Worm (Caenorhabditis elegans): ENCODE measurements around the gene pen-2.

The pen-2 gene

ce11 chrIII:11378450-11378849, 35.3 kb downstream of the pen-2 start:
- TF ChIP-seq hnd-1 (tag; optimal IDR thresholded peaks at IDR 0.05) (no peak), tbx-37 (GFP tag; conservative IDR thresholded peaks at IDR 0.05) (no peak), tra-4 (tag; optimal IDR thresholded peaks at IDR 0.05) (no peak), hmg-4 (GFP tag; optimal IDR thresholded peaks at IDR 0.05) (no peak), F13C5.2 (tag; optimal IDR thresholded peaks at IDR 0.05) (no peak), tbx-11 (GFP tag; IDR thresholded peaks at IDR 0.05) (no peak), B0310.2 (tag; optimal IDR thresholded peaks at IDR 0.05) (no peak), pes-1 (GFP tag; IDR thresholded peaks at IDR 0.05) (no peak), ama-1 (optimal IDR thresholded peaks at IDR 0.05) (no peak), hmbx-1 (tag; optimal IDR thresholded peaks at IDR 0.05) (no peak), ceh-13 (GFP tag; optimal IDR thresholded peaks at IDR 0.05) (no peak), flt-1 (GFP tag; IDR thresholded peaks at IDR 0.05) (no peak), ets-7 (tag; optimal IDR thresholded peaks at IDR 0.05) (no peak), scrt-1 (GFP tag; IDR thresholded peaks at IDR 0.05) (no peak), ceh-36 (tag; optimal IDR thresholded peaks at IDR 0.05) (no peak), aly-1 (tag; optimal IDR thresholded peaks at IDR 0.05) (no peak), sea-1 (GFP tag; conservative IDR thresholded peaks at IDR 0.05) (no peak)

DNA sequence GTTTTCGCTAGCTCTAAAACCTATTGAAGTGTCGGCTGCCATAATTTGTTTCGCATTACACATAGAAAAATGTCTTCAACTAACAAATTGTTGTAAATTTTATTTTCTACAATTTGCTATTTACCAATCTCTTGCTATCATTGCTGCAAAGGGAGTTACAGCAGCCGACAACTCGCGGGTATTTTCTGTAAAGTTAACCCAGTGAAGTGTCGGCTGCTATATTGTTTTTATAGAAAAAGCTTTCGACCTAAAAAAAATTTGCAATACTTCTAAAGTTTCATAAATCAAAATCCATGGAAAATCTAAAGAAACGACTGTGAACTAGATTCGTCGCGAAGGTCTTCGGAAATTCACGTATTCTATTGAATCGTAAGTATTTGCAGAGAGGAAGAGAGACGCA, 35.8 kb downstream of the pen-2 start:
- TF ChIP-seq hnd-1 (tag; optimal IDR thresholded peaks at IDR 0.05) (no peak), flt-1 (GFP tag; IDR thresholded peaks at IDR 0.05) (no peak), tbx-11 (GFP tag; IDR thresholded peaks at IDR 0.05) (no peak), hmbx-1 (tag; optimal IDR thresholded peaks at IDR 0.05) (no peak), ets-7 (tag; optimal IDR thresholded peaks at IDR 0.05) (no peak)

- TF ChIP-seq flt-1 (GFP tag; IDR thresholded peaks at IDR 0.05) (no peak), F13C5.2 (tag; optimal IDR thresholded peaks at IDR 0.05) (no peak), ama-1 (optimal IDR thresholded peaks at IDR 0.05) (no peak), aly-1 (tag; optimal IDR thresholded peaks at IDR 0.05) (no peak), hmg-4 (GFP tag; optimal IDR thresholded peaks at IDR 0.05) (no peak), ceh-36 (tag; optimal IDR thresholded peaks at IDR 0.05) (no peak), pes-1 (GFP tag; IDR thresholded peaks at IDR 0.05) (no peak)
These were observed 37.4 kb downstream of the pen-2 start for ce11 chrIII:11380555-11380954.

ce11 chrIII:11381922-11382321, 38.8 kb downstream of the pen-2 start, which contains the start of gene subs-4:
TSS of gene subs-4 (plus strand) at chrIII:11382222.
- TF ChIP-seq hmbx-1 (tag; optimal IDR thresholded peaks at IDR 0.05) (no peak), ceh-13 (GFP tag; optimal IDR thresholded peaks at IDR 0.05) (no peak), hmg-4 (GFP tag; optimal IDR thresholded peaks at IDR 0.05) (no peak), F13C5.2 (tag; optimal IDR thresholded peaks at IDR 0.05) (no peak), tbx-11 (GFP tag; IDR thresholded peaks at IDR 0.05) (no peak), ceh-36 (tag; optimal IDR thresholded peaks at IDR 0.05) (no peak), tbx-37 (GFP tag; conservative IDR thresholded peaks at IDR 0.05) (no peak), pes-1 (GFP tag; IDR thresholded peaks at IDR 0.05) (no peak), aly-1 (tag; optimal IDR thresholded peaks at IDR 0.05) (no peak), scrt-1 (GFP tag; IDR thresholded peaks at IDR 0.05) (no peak), ets-7 (tag; optimal IDR thresholded peaks at IDR 0.05) (no peak), flt-1 (GFP tag; IDR thresholded peaks at IDR 0.05) (no peak), sea-1 (GFP tag; conservative IDR thresholded peaks at IDR 0.05) (no peak), tra-4 (tag; optimal IDR thresholded peaks at IDR 0.05) (no peak), hnd-1 (tag; optimal IDR thresholded peaks at IDR 0.05) (no peak), B0310.2 (tag; optimal IDR thresholded peaks at IDR 0.05) (no peak)

ce11 chrIII:11389384-11389783, 46.3 kb downstream of the pen-2 start:
- TF ChIP-seq B0310.2 (tag; optimal IDR thresholded peaks at IDR 0.05), result no peak
- TF ChIP-seq sea-1 (GFP tag; conservative IDR thresholded peaks at IDR 0.05), result 0 out of 2 replicates have a peak, but pooled peaks have one; percentile 19
- no peak for TF ChIP-seq scrt-1 (GFP tag; IDR thresholded peaks at IDR 0.05)
- TF ChIP-seq aly-1 (tag; optimal IDR thresholded peaks at IDR 0.05), result no peak

DNA sequence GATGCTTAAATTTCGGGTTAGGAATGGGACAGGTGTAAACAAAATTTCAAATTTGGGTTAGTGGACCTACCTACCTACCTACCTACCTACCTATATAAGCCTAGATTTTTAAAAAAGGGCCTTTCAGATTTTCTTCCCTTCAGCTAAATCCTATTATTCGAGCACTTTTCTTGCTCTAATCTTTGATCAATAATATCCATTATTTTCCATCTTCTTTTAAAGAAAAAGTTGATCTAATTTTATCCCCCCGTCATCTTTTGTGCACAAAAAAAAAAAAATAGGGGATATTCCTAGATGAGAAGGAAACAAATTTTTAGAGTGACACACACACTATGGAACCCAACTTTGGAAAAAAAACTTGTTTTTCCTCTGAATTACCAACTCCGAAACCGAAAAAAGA, 47.7 kb downstream of the pen-2 start:
- TF ChIP-seq tbx-37 (GFP tag; conservative IDR thresholded peaks at IDR 0.05) (no peak), hmbx-1 (tag; optimal IDR thresholded peaks at IDR 0.05) (no peak), sea-1 (GFP tag; conservative IDR thresholded peaks at IDR 0.05) (no peak), hmg-4 (GFP tag; optimal IDR thresholded peaks at IDR 0.05) (no peak), ceh-36 (tag; optimal IDR thresholded peaks at IDR 0.05) (no peak), hnd-1 (tag; optimal IDR thresholded peaks at IDR 0.05) (no peak), B0310.2 (tag; optimal IDR thresholded peaks at IDR 0.05) (no peak), pes-1 (GFP tag; IDR thresholded peaks at IDR 0.05) (no peak)

ce11 chrIII:11391601-11392520, 48.7 kb downstream of the pen-2 start:
- TF ChIP-seq aly-1 (tag; optimal IDR thresholded peaks at IDR 0.05), result no peak
- no peak for TF ChIP-seq pes-1 (GFP tag; IDR thresholded peaks at IDR 0.05)
- no peak for TF ChIP-seq tra-4 (tag; optimal IDR thresholded peaks at IDR 0.05)
- TF ChIP-seq tbx-37 (GFP tag; conservative IDR thresholded peaks at IDR 0.05), result no peak
- no peak for TF ChIP-seq scrt-1 (GFP tag; IDR thresholded peaks at IDR 0.05)
- peak; percentile 20 for TF ChIP-seq ceh-36 (tag; optimal IDR thresholded peaks at IDR 0.05)

- no peak for TF ChIP-seq tra-4 (tag; optimal IDR thresholded peaks at IDR 0.05)
- no peak for TF ChIP-seq ama-1 (optimal IDR thresholded peaks at IDR 0.05)
- TF ChIP-seq ceh-36 (tag; optimal IDR thresholded peaks at IDR 0.05), result peak; percentile 90
- TF ChIP-seq hmg-4 (GFP tag; optimal IDR thresholded peaks at IDR 0.05), result no peak
- no peak for TF ChIP-seq sea-1 (GFP tag; conservative IDR thresholded peaks at IDR 0.05)
- no peak for TF ChIP-seq ceh-13 (GFP tag; optimal IDR thresholded peaks at IDR 0.05)
- TF ChIP-seq hmbx-1 (tag; optimal IDR thresholded peaks at IDR 0.05), result no peak
These were observed 49.6 kb downstream of the pen-2 start for ce11 chrIII:11392740-11393139.

All from whole organism, early embryonic.